Worm (Caenorhabditis elegans): ENCODE data around the gene col-155.

The col-155 gene

ce11 chrV:11341130-11341675, 48.5 kb downstream of the col-155 start (continued):
- no peak for TF ChIP-seq nhr-42 (GFP tag; IDR thresholded peaks at IDR 0.05)

Measured in whole organism, L4 larva.